Fruit fly (Drosophila melanogaster): Measurements from ENCODE around the gene CG31633.

DNA sequence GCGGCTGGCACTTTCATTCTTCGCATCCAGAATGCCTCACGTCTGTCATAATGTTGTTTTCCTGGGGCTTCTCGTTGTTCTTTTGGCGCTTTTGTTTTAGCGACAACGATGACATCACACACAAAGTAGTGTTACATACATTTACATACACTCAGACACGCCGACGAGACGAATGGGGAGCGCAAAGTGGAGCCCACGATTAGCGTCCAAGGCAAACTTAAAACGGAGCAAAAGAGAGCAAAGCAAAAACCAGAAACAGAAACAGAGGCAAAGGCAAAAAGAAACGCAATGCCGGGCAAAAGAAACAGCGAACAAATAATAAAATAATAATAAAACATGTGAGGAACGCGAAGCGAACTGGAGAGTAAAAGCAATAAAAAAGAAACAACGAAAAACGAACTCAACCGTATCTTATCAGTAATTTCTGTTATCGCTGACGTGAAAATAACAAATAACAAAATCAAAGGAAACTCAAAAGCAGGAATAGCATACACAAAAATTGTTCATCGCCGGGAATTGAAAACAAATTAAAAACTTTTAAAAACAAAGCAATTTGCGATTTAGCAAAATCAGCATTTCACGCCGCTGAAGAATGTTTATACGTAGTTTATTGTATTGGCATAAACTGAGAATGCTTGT, 11.6 kb downstream of the CG31633 start:
- no peak for TF ChIP-seq psq (optimal IDR thresholded peaks at IDR 0.05)
- TF ChIP-seq usp (GFP tag; optimal IDR thresholded peaks at IDR 0.05), result no peak
- TF ChIP-seq CG8478 (optimal IDR thresholded peaks at IDR 0.05), result no peak
- no peak for TF ChIP-seq Dll (optimal IDR thresholded peaks at IDR 0.05)
- no peak for TF ChIP-seq pan (optimal IDR thresholded peaks at IDR 0.05)
- TF ChIP-seq EcR (GFP tag; optimal IDR thresholded peaks at IDR 0.05), result no peak
